Fruit fly (Drosophila melanogaster) whole organism, wandering third instar larva: ENCODE data around the gene CG3081.

Source experiments
- Abd-B ChIP-seq: fragments of >200 bp; optimal IDR thresholded peaks from 2 replicates; lab custom pipeline; 2017; ENCODE audit warnings: missing biosample characterization, missing genetic modification characterization
- CG32264 ChIP-seq: fragments of 200-800 bp; sonication (Bioruptor generic); optimal IDR thresholded peaks from 2 replicates; lab custom pipeline; 2016; ENCODE audit warnings: missing biosample characterization, missing genetic modification characterization
- CG9705 ChIP-seq: fragments of 200-800 bp; sonication (Bioruptor generic); optimal IDR thresholded peaks from 2 replicates; lab custom pipeline; 2018; ENCODE audit warnings: missing biosample characterization, mild to moderate bottlenecking, missing genetic modification characterization
- CrebA ChIP-seq: fragments of 200-800 bp; sonication (Bioruptor generic); optimal IDR thresholded peaks from 2 replicates; lab custom pipeline; 2016; ENCODE audit warnings: missing biosample characterization, mild to moderate bottlenecking, missing genetic modification characterization, borderline replicate concordance
- Dfd ChIP-seq: fragments of >200 bp; optimal IDR thresholded peaks from 2 replicates; lab custom pipeline; 2017; ENCODE audit warnings: missing biosample characterization, missing genetic modification characterization
- Dif ChIP-seq: fragments of 200-275, 200-300 bp; sonication (Bioruptor generic); optimal IDR thresholded peaks from 2 replicates; lab custom pipeline; 2018; ENCODE audit warnings: missing biosample characterization, missing genetic modification characterization; ENCODE audit not compliant: partially characterized antibody
- GATAd ChIP-seq: sonication (Bioruptor generic); optimal IDR thresholded peaks from 2 replicates; lab custom pipeline; 2016; ENCODE audit warnings: missing biosample characterization, missing genetic modification characterization
- HLH106 ChIP-seq: fragments of 200-800 bp; optimal IDR thresholded peaks from 3 replicates; lab custom pipeline; 2019; ENCODE audit warnings: missing biosample characterization, mild to moderate bottlenecking, missing genetic modification characterization, moderate library complexity
- Hnf4 ChIP-seq: fragments of 200-800 bp; sonication (Bioruptor generic); optimal IDR thresholded peaks from 2 replicates; lab custom pipeline; 2016; ENCODE audit warnings: missing biosample characterization, mild to moderate bottlenecking, missing genetic modification characterization
- Hr78 ChIP-seq: fragments of >200 bp; optimal IDR thresholded peaks from 2 replicates; lab custom pipeline; 2017; ENCODE audit warnings: missing biosample characterization, missing genetic modification characterization
- Hr83 ChIP-seq: fragments of 200-300 bp; sonication (Bioruptor generic); optimal IDR thresholded peaks from 2 replicates; lab custom pipeline; 2016; ENCODE audit warnings: missing biosample characterization, mild to moderate bottlenecking, missing genetic modification characterization, moderate library complexity; ENCODE audit not compliant: poor library complexity, severe bottlenecking
- Jra ChIP-seq: sonication (Bioruptor generic); optimal IDR thresholded peaks from 2 replicates; lab custom pipeline; 2016; ENCODE audit warnings: missing biosample characterization, missing genetic modification characterization
- Mio ChIP-seq: sonication (Bioruptor generic); optimal IDR thresholded peaks from 2 replicates; lab custom pipeline; 2016; ENCODE audit warnings: missing biosample characterization, missing genetic modification characterization
- Myc ChIP-seq: fragments of >200 bp; optimal IDR thresholded peaks from 2 replicates; lab custom pipeline; 2017
- N ChIP-seq: fragments of >200 bp; optimal IDR thresholded peaks from 2 replicates; lab custom pipeline; 2018; ENCODE audit warnings: missing biosample characterization, missing external identifiers, missing genetic modification characterization
- OdsH ChIP-seq: fragments of 200-800 bp; sonication (Bioruptor generic); optimal IDR thresholded peaks from 2 replicates; lab custom pipeline; 2016; ENCODE audit warnings: missing biosample characterization, mild to moderate bottlenecking, missing genetic modification characterization
- Rel ChIP-seq, 2 experiments: fragments of 200-800 bp; sonication (Bioruptor generic) in 1 of 2; optimal IDR thresholded peaks; 2 replicates in 1 of 2; 3 replicates in 1 of 2; lab custom pipeline; 2016 to 2019; ENCODE audit warnings: mild to moderate bottlenecking in 2 of 2, missing biosample characterization in 2 of 2, missing genetic modification characterization in 2 of 2, moderate library complexity in 1 of 2
- Sp1 ChIP-seq: fragments of 200-800 bp; sonication (Bioruptor generic); optimal IDR thresholded peaks from 3 replicates; lab custom pipeline; 2019; ENCODE audit warnings: missing biosample characterization, mild to moderate bottlenecking, missing genetic modification characterization, moderate library complexity
- Vsx2 ChIP-seq: fragments of 200-300, 225-300 bp; sonication (Bioruptor generic); optimal IDR thresholded peaks from 2 replicates; lab custom pipeline; 2018; ENCODE audit warnings: missing biosample characterization, missing genetic modification characterization; ENCODE audit not compliant: partially characterized antibody
- br ChIP-seq: fragments of 200-800 bp; sonication (Bioruptor generic); optimal IDR thresholded peaks from 2 replicates; lab custom pipeline; 2016; ENCODE audit warnings: missing biosample characterization, missing genetic modification characterization
- brk ChIP-seq: fragments of 200-800 bp; sonication (Bioruptor generic); optimal IDR thresholded peaks from 2 replicates; lab custom pipeline; 2016; ENCODE audit warnings: missing biosample characterization, mild to moderate bottlenecking, missing genetic modification characterization
- dl ChIP-seq, 2 experiments: fragments of 175-275, 200-275 bp in 1 of 2; fragments of 200-275 bp in 1 of 2; sonication (Bioruptor generic); optimal IDR thresholded peaks; lab custom pipeline; 2018; ENCODE audit warnings: mild to moderate bottlenecking in 2 of 2, missing biosample characterization in 2 of 2, missing genetic modification characterization in 2 of 2, moderate library complexity in 2 of 2; ENCODE audit not compliant: partially characterized antibody in 2 of 2, insufficient read depth in 1 of 2
- dmrt93B ChIP-seq: fragments of 200-800 bp; sonication (Bioruptor generic); optimal IDR thresholded peaks from 2 replicates; lab custom pipeline; 2018; ENCODE audit warnings: missing biosample characterization, mild to moderate bottlenecking, missing genetic modification characterization
- dsf ChIP-seq: sonication (Bioruptor generic); optimal IDR thresholded peaks from 2 replicates; lab custom pipeline; 2016; ENCODE audit warnings: missing biosample characterization, missing genetic modification characterization, borderline replicate concordance
- ey ChIP-seq: fragments of 200-800 bp; sonication (Bioruptor generic); optimal IDR thresholded peaks from 2 replicates; lab custom pipeline; 2016; ENCODE audit warnings: missing biosample characterization, missing genetic modification characterization
- foxo ChIP-seq, 2 experiments: fragments of 200-800 bp; sonication (Bioruptor generic); optimal IDR thresholded peaks; 2 replicates in 1 of 2; 3 replicates in 1 of 2; lab custom pipeline; 2016 to 2017; ENCODE audit warnings: missing biosample characterization in 2 of 2, missing genetic modification characterization in 2 of 2
- fru ChIP-seq: fragments of 200-800 bp; sonication (Bioruptor generic); optimal IDR thresholded peaks from 3 replicates; lab custom pipeline; 2016; ENCODE audit warnings: missing biosample characterization, mild to moderate bottlenecking, missing genetic modification characterization
- h ChIP-seq: fragments of 200-800 bp; sonication (Bioruptor generic); optimal IDR thresholded peaks from 3 replicates; lab custom pipeline; 2016; ENCODE audit warnings: missing biosample characterization, mild to moderate bottlenecking, missing genetic modification characterization
- jim ChIP-seq: fragments of 175-275, 200-325 bp; sonication (Bioruptor generic); optimal IDR thresholded peaks from 2 replicates; lab custom pipeline; 2016; ENCODE audit warnings: missing biosample characterization, mild to moderate bottlenecking, missing genetic modification characterization
- lola ChIP-seq: fragments of >200 bp; optimal IDR thresholded peaks from 2 replicates; lab custom pipeline; 2017; ENCODE audit warnings: missing biosample characterization, missing genetic modification characterization
- pan ChIP-seq: fragments of >200 bp; optimal IDR thresholded peaks from 2 replicates; lab custom pipeline; 2017
- psq ChIP-seq: fragments of 200-800 bp; sonication (Bioruptor generic); optimal IDR thresholded peaks from 3 replicates; lab custom pipeline; 2017; ENCODE audit warnings: missing biosample characterization, mild to moderate bottlenecking, missing genetic modification characterization, moderate library complexity
- rgr ChIP-seq: fragments of 200-800 bp; sonication (Bioruptor generic); optimal IDR thresholded peaks from 3 replicates; lab custom pipeline; 2016; ENCODE audit warnings: missing biosample characterization, mild to moderate bottlenecking, missing genetic modification characterization
- sage ChIP-seq: fragments of 200-800 bp; sonication (Bioruptor generic); optimal IDR thresholded peaks from 2 replicates; lab custom pipeline; 2016; ENCODE audit warnings: missing biosample characterization, mild to moderate bottlenecking, missing genetic modification characterization
- sv ChIP-seq: fragments of 200-800 bp; sonication (Bioruptor generic); optimal IDR thresholded peaks from 3 replicates; lab custom pipeline; 2016; ENCODE audit warnings: missing biosample characterization, missing genetic modification characterization
- tai ChIP-seq: sonication (Bioruptor generic); optimal IDR thresholded peaks from 2 replicates; lab custom pipeline; 2016; ENCODE audit warnings: missing biosample characterization, missing genetic modification characterization
- usp ChIP-seq: fragments of >200 bp; optimal IDR thresholded peaks from 2 replicates; lab custom pipeline; 2017; ENCODE audit warnings: missing biosample characterization, missing genetic modification characterization
- woc ChIP-seq: sonication (Bioruptor generic); optimal IDR thresholded peaks from 2 replicates; lab custom pipeline; 2016; ENCODE audit warnings: missing biosample characterization, mild to moderate bottlenecking, missing genetic modification characterization

Gene CG3081

DNA sequence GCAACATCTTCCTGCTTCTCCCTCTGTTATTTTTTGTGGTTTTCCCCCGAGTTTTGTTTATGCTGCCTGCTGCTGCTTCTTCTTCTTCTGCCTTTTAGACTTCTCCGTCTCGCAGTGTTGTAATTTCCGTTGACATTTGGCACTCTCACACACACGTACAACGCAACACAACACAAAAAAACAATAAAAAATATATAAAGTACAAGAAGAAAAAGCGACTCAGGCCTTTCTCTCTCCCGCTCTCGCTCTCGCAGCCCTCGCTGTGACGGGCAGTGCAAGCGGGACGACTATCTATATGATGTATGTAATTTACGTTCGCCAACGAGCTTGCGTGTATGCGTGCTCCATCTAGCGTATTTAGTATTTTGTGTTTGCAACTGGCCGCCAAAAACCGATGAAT lies 42.4 kb upstream of the CG3081 start:
- TF ChIP-seq Rel (GFP tag; optimal IDR thresholded peaks at IDR 0.05; lab: Kevin White, UChicago) (peak; percentile 69), Rel (tag; optimal IDR thresholded peaks at IDR 0.05; lab: Kevin White, UChicago) (peak; percentile 99), Jra (GFP tag; lab: Kevin White, UChicago) (peak; percentile 36), fru (GFP tag; lab: Kevin White, UChicago) (peak; percentile 32), woc (GFP tag; lab: Kevin White, UChicago) (no peak), sage (GFP tag; lab: Kevin White, UChicago) (peak; percentile 17), N (GFP tag; lab: Kevin White, UChicago) (peak; percentile 58), Dif (GFP tag; lab: Kevin White, UChicago) (peak; percentile 15), Sp1 (GFP tag; lab: Kevin White, UChicago) (peak; percentile 66), psq (GFP tag; lab: Kevin White, UChicago) (peak; percentile 1), Hr83 (no peak), Abd-B (GFP tag; lab: Kevin White, UChicago) (no peak), h (GFP tag; lab: Kevin White, UChicago) (peak; percentile 21), HLH106 (peak; percentile 3), dl (GFP tag; optimal IDR thresholded peaks at IDR 0.05; lab: Kevin White, UChicago; ENCODE audit: insufficient read depth in 1 of 2, partially characterized antibody in 2 of 2) (peak in 1 of 2 experiments; percentile 52)
- TF ChIP-seq, all 38 proteins: peak for 11

DNA sequence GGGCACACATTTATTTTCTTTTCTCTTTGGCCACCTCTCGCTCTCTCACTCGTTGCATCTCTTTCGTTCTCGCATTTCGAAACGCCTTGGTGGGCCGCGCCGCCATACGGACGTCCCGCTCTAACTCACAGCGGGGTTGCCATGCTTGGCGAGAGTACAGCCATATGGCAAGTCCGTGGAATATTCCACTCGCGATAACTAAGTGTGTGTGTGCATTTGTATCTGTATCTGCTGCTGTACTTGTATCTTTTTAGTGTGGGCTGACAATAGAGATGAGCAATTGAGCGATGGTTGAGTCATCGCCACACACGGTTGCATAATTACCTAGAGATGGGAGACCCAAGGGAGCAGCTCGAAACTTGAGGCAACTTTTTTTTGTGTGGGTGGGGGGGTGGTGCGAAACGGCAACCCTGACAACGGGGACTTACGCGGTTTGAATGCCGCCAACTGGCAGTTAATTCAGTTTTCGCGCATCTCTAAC lies 40.7 kb upstream of the CG3081 start:
- peak; percentile 55 for TF ChIP-seq Mio
- TF ChIP-seq CG9705 (GFP tag; lab: Kevin White, UChicago), result peak; percentile 65
- peak; percentile 69 for TF ChIP-seq sv (GFP tag; lab: Kevin White, UChicago)
- peak; percentile 79 for TF ChIP-seq OdsH (GFP tag; lab: Kevin White, UChicago)
- TF ChIP-seq sage (GFP tag; lab: Kevin White, UChicago), result peak; percentile 36
- peak; percentile 86 for TF ChIP-seq Hr83
- TF ChIP-seq fru (GFP tag; lab: Kevin White, UChicago), result peak; percentile 88
- TF ChIP-seq br, result peak; percentile 87
- TF ChIP-seq CrebA (GFP tag; lab: Kevin White, UChicago), result no peak
- no peak for TF ChIP-seq Abd-B (GFP tag; lab: Kevin White, UChicago)
- TF ChIP-seq jim (GFP tag; lab: Kevin White, UChicago), result peak; percentile 86
- TF ChIP-seq Rel (GFP tag; optimal IDR thresholded peaks at IDR 0.05; lab: Kevin White, UChicago), result no peak
- peak; percentile 100 for TF ChIP-seq Rel (tag; optimal IDR thresholded peaks at IDR 0.05; lab: Kevin White, UChicago)
- TF ChIP-seq usp (GFP tag; lab: Kevin White, UChicago), result no peak
- no peak for TF ChIP-seq Myc
- TF ChIP-seq Hnf4 (GFP tag; lab: Kevin White, UChicago), result peak; percentile 88
- no peak for TF ChIP-seq Vsx2 (GFP tag; lab: Kevin White, UChicago)
- TF ChIP-seq pan, result no peak
- peak; percentile 76 for TF ChIP-seq dmrt93B
- TF ChIP-seq rgr (GFP tag; lab: Kevin White, UChicago), result peak; percentile 86
- TF ChIP-seq dsf (GFP tag; lab: Kevin White, UChicago), result peak; percentile 69
- peak; percentile 68 for TF ChIP-seq CG32264 (GFP tag; lab: Kevin White, UChicago)
- no peak for TF ChIP-seq Hr78
- TF ChIP-seq woc (GFP tag; lab: Kevin White, UChicago), result peak; percentile 76
- TF ChIP-seq tai (GFP tag; lab: Kevin White, UChicago), result peak; percentile 88
- peak; percentile 89 for TF ChIP-seq ey (GFP tag; lab: Kevin White, UChicago)
- peak; percentile 19 for TF ChIP-seq GATAd (GFP tag; lab: Kevin White, UChicago)
- TF ChIP-seq dl (GFP tag; optimal IDR thresholded peaks at IDR 0.05; lab: Kevin White, UChicago; ENCODE audit: insufficient read depth in 1 of 2, partially characterized antibody in 2 of 2), result peak; percentile 24 to 36
- no peak for TF ChIP-seq N (GFP tag; lab: Kevin White, UChicago)
- TF ChIP-seq foxo (GFP tag; optimal IDR thresholded peaks at IDR 0.05; lab: Kevin White, UChicago), result peak in 1 of 2 experiments; percentile 91
- TF ChIP-seq Dif (GFP tag; lab: Kevin White, UChicago), result peak; percentile 54
- peak; percentile 75 for TF ChIP-seq psq (GFP tag; lab: Kevin White, UChicago)
- TF ChIP-seq h (GFP tag; lab: Kevin White, UChicago), result peak; percentile 89
- TF ChIP-seq Dfd (GFP tag; lab: Kevin White, UChicago), result no peak
- no peak for TF ChIP-seq lola (GFP tag; lab: Kevin White, UChicago)
- no peak for TF ChIP-seq brk (GFP tag; lab: Kevin White, UChicago)
- peak; percentile 96 for TF ChIP-seq Jra (GFP tag; lab: Kevin White, UChicago)
- TF ChIP-seq Sp1 (GFP tag; lab: Kevin White, UChicago), result peak; percentile 84
- TF ChIP-seq HLH106, result peak; percentile 89
